Fruit fly (Drosophila melanogaster): ENCODE results near the gene Nckx30C.
A peak's percentile ranks its signal among the peaks of the same experiment; 100 is the strongest.

The Nckx30C gene

DNA sequence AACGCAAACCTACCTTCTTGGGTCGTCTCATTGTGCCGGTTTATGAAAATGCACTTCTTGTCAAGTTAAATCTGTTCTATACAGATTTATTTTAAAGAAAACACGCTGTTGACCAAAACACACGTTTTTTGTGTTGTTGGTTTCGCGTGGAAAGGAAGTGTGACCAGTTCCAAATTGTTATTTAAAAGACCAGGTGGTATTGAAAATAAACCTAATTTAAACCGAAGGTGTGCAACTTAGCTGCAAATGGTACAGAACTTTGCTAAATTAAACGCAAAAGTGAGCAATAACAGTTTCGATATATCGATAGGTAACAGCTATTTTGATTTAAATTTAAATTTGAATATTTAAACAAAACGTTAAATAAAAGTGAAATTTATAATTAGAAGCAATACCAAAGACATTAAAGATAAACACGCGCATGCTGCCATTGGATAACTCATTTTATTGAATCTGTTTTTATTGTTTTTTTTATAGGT, 35.1 kb downstream of the Nckx30C start, which contains the start of gene CG4364:
Gene CG4364, minus strand, starts transcription at position 165 of the 479 bp plus-strand sequence.
- TF ChIP-seq noc (tag; optimal IDR thresholded peaks at IDR 0.05): no peak

DNA sequence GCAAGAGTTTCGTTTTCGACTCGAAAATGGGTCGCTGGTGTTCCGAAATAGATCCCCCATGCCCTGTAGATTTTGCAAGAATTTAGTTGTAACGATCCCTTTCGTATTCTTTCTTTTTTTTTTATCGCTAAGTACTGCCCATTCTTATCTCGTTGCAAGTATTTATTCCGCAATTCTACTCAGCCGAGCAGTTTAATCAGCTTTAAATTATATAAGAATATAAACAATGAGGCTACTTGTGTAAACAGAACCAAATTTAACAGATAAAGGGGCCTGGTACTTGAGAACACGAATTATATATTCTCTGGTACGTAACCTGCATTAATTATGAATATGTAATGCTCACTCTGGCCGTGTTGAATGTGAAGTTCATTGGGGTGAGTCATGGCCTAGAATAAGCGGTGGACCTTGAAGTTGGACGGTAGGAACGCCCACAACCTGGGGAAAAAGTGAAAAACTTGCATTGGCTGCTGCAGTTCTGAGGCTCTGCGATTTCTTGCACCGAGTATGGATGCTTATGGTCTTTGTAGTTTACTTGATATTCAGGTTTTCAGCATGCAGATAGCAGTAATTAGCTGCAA, 38.7 kb downstream of the Nckx30C start:
- no peak for TF ChIP-seq noc (tag; optimal IDR thresholded peaks at IDR 0.05)

DNA sequence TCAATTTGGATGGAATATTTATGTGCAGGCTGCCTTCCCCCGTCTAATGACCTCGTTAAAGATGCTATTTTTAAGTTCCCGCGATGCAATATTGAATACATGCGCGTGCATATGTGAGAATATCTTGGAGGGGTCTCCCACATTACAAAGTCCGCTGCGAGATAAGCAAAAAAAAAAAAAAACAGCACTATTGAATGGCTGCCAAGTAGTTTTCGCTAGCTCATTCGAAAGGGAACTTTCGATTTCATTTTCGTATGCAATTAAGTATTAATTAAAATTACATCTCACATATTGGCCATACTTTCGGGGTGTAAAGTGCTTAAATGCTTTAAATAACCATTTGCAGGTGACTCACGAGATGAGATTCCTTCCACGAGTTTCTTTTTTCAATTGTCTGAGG, 39.2 kb downstream of the Nckx30C start:
- TF ChIP-seq noc (tag; optimal IDR thresholded peaks at IDR 0.05): no peak

DNA sequence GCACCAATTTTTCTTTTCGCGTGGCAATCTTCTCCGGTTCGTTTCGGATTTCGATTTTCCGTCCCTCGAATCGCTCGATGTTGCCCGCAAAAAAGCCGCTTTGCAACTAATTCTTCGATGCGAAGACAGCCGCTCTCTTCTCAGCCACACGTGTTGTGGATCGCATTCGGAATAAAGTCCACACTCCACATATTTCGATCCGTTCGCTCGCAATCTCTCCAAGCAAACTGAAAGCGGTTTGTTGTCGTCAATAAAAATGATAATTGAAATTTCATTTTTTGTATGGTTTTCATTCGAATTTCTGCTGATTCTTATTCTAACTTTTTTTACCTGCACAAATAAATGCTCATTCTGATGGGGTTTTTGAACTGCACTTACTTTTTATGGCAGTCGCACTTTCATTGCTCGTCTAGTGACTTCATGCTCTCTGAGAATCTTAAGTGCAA, 40.4 kb downstream of the Nckx30C start, which contains the start of gene CG31710:
Gene CG31710, minus strand, starts transcription at position 83 of the 446 bp plus-strand sequence.
- peak; percentile 46 for TF ChIP-seq noc (tag; optimal IDR thresholded peaks at IDR 0.05)

DNA sequence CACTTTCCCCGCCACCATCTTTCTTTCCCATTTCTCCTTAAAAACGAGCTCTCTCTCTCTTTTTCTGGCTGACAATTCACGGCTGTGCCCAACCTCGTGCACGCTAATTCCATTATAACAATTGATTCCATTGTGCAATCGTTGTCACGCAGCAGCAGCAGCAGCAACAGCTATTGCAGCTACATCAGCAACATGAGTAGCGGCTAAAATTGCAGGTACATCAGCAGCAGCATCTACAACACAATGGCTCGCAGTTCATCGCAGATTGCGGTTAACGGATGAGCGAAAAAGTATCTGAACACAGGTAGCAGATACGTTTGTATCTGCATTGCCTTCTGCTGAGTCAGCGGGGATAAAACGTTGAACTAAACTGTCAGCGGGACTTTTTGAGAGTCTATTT, 41.0 kb downstream of the Nckx30C start:
- no peak for TF ChIP-seq noc (tag; optimal IDR thresholded peaks at IDR 0.05)

DNA sequence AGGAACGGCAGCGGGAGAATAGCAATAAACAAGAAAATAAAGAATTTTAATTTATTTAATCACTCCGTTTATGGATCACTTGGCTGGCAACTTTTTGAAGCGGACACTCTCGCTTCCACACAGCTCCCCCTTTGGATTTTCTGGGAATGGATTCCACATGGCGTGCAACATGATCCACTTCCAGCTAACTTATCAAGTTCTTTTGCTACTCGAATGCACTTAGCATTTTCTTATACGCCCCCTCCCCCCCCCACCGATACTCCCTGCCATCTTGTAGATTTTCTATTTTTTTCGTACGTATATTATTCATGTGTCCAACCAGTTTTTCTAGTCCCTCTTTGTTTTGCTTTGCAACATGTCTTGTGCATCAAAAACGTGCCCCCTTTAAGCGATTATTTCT, 42.0 kb downstream of the Nckx30C start:
- TF ChIP-seq noc (tag; optimal IDR thresholded peaks at IDR 0.05): no peak

DNA sequence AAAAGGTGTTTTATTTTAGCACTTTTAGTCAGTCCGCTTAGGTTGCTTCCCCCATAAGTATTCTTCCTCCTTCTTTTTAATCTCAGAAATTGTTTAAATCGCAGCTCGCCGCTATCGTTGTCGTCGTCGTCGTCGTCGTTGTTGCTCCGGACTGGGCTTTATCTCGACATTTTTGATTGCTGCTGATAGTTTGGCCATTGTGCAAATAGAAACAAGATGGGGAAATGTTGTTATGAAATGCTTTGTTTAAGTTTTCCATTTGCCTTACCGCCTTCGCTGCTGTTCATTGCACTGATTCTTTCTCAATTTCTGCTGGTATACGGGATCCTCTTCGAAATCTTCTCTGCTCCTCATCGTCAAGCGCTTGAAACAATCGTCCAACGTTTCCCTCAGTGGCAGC, 43.3 kb downstream of the Nckx30C start:
- TF ChIP-seq noc (tag; optimal IDR thresholded peaks at IDR 0.05): no peak

DNA sequence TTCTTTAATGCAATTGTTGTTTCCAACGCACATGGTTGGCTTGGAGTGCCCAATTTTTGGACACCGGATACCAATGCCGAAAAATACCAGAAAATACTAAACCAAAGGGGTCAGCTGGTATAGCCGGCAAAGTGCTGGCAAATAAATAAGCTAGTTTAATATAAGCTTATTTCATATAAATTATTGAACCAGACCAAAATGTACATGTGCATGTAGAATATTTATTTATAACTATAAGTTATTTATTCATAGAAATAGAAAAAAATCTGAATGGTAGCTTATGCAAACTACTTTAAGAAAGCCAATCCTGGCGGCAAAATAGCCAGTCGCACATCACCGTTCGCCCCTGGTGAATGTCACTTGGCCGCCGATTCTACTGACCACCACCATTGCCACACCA, 45.8 kb downstream of the Nckx30C start, which contains the start of gene pelo:
Gene pelo, plus strand, starts transcription at position 357 of the 400 bp plus-strand sequence.
- peak; percentile 70 for TF ChIP-seq noc (tag; optimal IDR thresholded peaks at IDR 0.05)

DNA sequence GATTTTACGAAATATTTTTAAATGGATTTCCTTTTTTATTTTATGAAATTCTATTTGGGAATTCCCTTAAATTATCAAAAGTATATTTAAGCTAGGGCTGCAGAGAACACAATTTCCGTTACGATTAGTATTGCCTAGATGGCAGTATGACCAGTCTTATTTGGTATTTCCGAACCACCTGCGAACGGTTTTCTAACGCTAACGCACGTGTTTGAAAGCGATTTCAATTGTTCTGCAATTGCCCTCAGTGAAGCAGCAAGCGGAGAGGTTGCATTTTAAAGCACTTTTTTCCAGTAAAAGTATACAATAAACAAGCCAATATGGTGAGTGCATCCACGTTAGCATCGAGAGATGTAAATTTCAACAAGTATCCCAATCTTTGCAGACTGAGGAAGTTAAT, 46.7 kb downstream of the Nckx30C start, which contains the start of gene hoip:
Gene hoip, plus strand, starts transcription at position 177 of the 400 bp plus-strand sequence.
- no peak for TF ChIP-seq noc (tag; optimal IDR thresholded peaks at IDR 0.05)

DNA sequence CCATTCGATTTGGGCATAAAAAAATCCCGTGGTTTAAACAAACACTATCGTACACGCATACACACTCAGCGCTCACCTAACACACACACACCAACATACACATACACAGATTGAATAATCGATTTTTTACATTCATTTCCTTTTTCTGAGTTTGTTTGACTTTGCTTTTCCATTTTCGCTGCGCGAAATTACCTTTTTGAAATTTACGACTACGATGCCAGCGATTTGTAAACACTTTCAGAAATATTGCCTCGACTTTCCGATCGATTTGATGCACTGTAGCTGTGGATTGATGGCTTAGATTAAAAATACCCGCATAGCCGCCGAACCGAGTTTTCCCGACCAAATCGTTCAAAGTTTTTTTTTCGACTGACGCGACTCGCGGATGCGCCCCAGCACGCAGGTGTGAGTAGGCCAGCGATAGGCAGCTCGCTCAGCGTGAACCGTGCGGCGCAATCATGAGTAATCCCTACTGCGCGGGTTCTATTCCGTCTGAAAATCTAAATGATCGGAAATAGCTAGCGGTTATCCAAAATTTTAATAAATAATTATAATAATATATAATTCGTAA, 47.3 kb downstream of the Nckx30C start, which contains the start of gene Pka-C1:
Gene Pka-C1, minus strand, starts transcription at position 375 of the 571 bp plus-strand sequence.
- TF ChIP-seq noc (tag; optimal IDR thresholded peaks at IDR 0.05): peak; percentile 39

DNA sequence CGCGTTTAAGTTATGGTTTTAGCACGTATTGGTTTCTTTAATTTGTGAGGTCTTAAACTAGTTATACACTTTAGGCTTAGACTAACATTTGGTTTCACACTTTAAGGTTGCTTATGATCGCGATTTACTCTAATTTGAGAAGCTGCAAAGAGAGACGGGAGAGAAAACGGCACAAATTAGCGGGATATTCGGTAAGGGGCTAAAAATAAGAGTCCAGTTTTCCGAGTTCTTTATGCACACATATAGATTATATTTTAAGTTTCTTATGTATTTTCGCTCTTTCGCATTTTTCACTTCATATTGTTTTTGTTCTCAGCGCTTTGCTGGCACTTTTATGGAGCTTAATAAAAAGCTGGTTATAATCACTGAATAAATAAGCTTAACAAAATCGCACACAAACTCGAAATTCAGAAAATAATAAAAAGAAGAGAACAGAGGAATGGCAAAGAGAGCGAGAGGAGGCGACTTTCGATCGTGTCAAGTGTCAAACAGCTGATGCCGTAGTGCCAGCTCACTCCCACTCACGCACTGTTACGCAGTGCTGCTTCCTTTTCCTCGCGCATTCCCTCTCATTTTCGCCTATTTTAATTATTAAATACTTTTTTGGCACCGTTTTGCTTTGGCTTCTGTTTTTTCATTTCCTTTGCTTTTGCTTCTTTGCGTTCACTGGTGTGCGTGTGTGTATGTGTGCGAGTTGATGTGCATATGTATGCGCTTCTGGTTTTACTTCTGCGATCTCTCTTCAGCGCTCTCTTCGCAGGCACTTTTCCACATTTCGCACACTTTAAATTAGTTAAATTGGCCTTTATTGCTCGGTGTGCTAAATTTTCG, 48.0 kb downstream of the Nckx30C start:
- TF ChIP-seq noc (tag; optimal IDR thresholded peaks at IDR 0.05): peak; percentile 30

DNA sequence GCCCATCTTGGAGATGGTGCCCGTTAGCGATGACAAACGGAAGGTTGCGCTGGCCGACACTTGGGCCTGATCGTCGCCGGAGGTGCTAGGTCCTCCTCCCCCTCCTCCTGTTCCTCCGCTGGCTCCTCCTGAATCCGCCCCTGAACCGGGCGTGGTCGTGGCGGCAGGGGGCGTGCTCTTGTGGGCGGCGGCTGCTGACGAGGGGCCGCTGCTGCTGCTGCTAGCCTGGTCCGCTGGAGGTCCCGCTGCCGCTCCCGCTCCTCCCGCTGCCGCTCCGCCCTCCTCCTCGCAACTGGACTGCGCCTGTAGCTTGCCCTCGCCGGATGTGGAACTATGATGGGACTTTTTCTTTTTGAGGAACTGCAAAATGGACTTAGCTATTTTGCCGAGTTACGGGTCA, 48.7 kb downstream of the Nckx30C start:
- no peak for TF ChIP-seq noc (tag; optimal IDR thresholded peaks at IDR 0.05)

DNA sequence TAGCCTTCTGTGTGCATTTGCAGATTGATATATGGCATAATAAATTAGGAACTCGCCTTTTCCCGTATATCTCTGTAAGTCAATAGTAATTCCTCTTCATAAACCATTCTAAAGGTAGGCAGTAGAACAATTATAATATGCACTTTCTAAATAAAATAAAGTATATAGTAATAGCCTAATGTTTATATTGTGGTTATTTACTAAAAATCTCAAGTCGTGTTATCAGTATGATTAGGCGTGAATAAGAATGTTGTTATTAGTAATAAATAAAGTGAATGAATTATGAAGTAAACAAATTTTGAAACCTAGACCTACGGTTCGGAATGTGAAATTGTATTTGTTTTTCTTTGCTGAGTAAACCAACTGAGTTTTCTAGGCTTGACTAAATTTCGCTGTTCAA, 50.6 kb downstream of the Nckx30C start:
- TF ChIP-seq noc (tag; optimal IDR thresholded peaks at IDR 0.05): no peak

DNA sequence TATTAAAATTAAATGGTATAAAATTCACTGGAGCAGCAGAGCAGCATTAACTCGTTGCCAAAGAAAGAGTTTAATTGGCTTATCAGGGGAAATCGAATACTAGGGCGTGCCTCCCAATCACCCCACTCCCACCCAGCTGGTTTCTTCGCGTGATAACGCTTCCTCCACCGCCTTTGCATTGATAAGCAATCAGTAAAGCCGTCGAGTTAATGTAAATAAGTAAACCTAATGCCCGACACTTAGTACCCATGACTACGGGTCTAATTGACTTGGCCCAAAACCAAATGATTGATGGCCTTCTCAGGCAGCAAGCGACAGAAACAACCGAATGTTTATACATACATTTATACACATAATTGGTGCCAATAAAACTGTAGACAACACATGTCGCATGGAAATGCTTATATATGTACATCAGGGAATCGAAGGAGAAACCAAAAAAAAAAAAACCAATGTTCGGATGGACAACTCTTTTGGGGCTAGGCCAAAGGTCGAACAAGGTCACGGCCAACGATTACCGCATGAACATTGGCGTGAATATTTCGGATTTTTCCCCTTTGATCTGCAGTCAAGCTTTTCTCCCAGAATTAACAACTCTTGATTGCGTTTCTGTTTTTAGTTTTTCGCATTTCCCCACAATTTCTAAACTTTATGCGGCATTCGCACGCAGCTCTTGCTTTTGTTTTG, 52.2 kb downstream of the Nckx30C start:
- TF ChIP-seq noc (tag; optimal IDR thresholded peaks at IDR 0.05): no peak

Measured in whole organism, larva.